Worm (Caenorhabditis elegans): ENCODE measurements around the gene T13C5.10.

T13C5.10 gene

DNA sequence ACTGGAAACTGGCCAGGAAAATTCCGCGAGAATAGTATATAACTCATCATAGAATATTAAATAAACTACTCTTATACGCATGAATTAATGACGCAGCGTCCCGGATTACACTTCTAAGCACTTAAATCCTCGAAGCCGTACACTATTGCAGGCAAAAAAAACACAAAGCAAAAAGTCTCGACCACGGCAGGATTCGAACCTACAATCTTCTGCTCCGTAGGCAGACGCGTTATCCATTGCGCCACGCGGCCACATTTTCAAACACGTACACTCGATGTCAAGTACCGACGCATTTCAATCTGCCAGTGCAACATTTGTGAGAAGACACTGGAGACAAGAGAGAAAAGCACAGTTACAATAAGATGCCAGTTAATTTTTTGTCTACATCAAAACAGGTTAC, 31.9 kb downstream of the T13C5.10 start (continued):
- TF ChIP-seq gei-17 (GFP tag; optimal IDR thresholded peaks at IDR 0.05) (peak; percentile 1), hmg-1.2 (GFP tag; IDR thresholded peaks at IDR 0.05) (peak; percentile 66), ceh-58 (GFP tag; IDR thresholded peaks at IDR 0.05) (no peak), rec-8 (tag; optimal IDR thresholded peaks at IDR 0.05) (peak; percentile 65 to 71), tbp1 (GFP tag; optimal IDR thresholded peaks at IDR 0.05) (peak; percentile 93), T07F8.4 (tag; optimal IDR thresholded peaks at IDR 0.05) (peak; percentile 26), madf-10 (tag; optimal IDR thresholded peaks at IDR 0.05) (peak; percentile 57), hsf-1 (GFP tag; IDR thresholded peaks at IDR 0.05) (no peak), ceh-27 (GFP tag; optimal IDR thresholded peaks at IDR 0.05) (peak; percentile 62), B0261.1 (tag; optimal IDR thresholded peaks at IDR 0.05) (peak; percentile 85), lin-26 (GFP tag; IDR thresholded peaks at IDR 0.05) (peak; percentile 89), ccch-3 (GFP tag; optimal IDR thresholded peaks at IDR 0.05) (no peak), nhr-80 (tag; optimal IDR thresholded peaks at IDR 0.05) (no peak), pha-4 (tag; optimal IDR thresholded peaks at IDR 0.05) (no peak), Y53F4B.3 (GFP tag; IDR thresholded peaks at IDR 0.05) (no peak), mxl-1 (tag; optimal IDR thresholded peaks at IDR 0.05) (peak; percentile 43), F55B11.4 (tag; optimal IDR thresholded peaks at IDR 0.05; ENCODE audit: borderline replicate concordance, insufficient read depth) (no peak), bed-1 (GFP tag; IDR thresholded peaks at IDR 0.05) (0 out of 2 replicates have a peak, but pooled peaks have one; percentile 64), tbx-9 (tag; optimal IDR thresholded peaks at IDR 0.05; ENCODE audit: borderline replicate concordance) (no peak), Y56A3A.18 (GFP tag; IDR thresholded peaks at IDR 0.05) (peak; percentile 68; the same call in 1 of the 2 replicates), madf-3 (GFP tag; IDR thresholded peaks at IDR 0.05) (0 out of 2 replicates have a peak, but pooled peaks have one; percentile 23), F49E8.2 (tag; optimal IDR thresholded peaks at IDR 0.05; ENCODE audit: insufficient read depth) (no peak), cebp-2 (GFP tag; IDR thresholded peaks at IDR 0.05) (no peak), sdz-38 (tag; optimal IDR thresholded peaks at IDR 0.05) (no peak), egl-18 (GFP tag; IDR thresholded peaks at IDR 0.05) (no peak), dox-1 (GFP tag; IDR thresholded peaks at IDR 0.05) (no peak; the same call in 1 of the 2 replicates), zim-3 (tag; optimal IDR thresholded peaks at IDR 0.05) (peak; percentile 66), ztf-28 (GFP tag; IDR thresholded peaks at IDR 0.05) (peak; percentile 85; the same call in 1 of the 2 replicates), ekl-4 (GFP tag; IDR thresholded peaks at IDR 0.05) (0 out of 2 replicates have a peak, but pooled peaks have one; percentile 13), F57A8.1 (GFP tag; optimal IDR thresholded peaks at IDR 0.05) (no peak), ztf-25 (GFP tag; IDR thresholded peaks at IDR 0.05) (peak; percentile 69; the same call in 1 of the 2 replicates), hlh-12 (tag; optimal IDR thresholded peaks at IDR 0.05) (no peak), Y95B8A.8 (GFP tag; IDR thresholded peaks at IDR 0.05) (no peak), nfya-1 (tag; optimal IDR thresholded peaks at IDR 0.05; ENCODE audit: borderline replicate concordance, insufficient read depth) (no peak), attf-5 (GFP tag; optimal IDR thresholded peaks at IDR 0.05) (peak; percentile 66), hrde-1 (tag; optimal IDR thresholded peaks at IDR 0.05; ENCODE audit: borderline replicate concordance) (peak; percentile 5), mes-4 (tag; optimal IDR thresholded peaks at IDR 0.05) (peak; percentile 51), nfya-2 (GFP tag; IDR thresholded peaks at IDR 0.05) (no peak), nfyb-1 (GFP tag; IDR thresholded peaks at IDR 0.05) (0 out of 2 replicates have a peak, but pooled peaks have one; percentile 57), nhr-90 (tag; optimal IDR thresholded peaks at IDR 0.05) (peak; percentile 85), D2030.7 (GFP tag; IDR thresholded peaks at IDR 0.05) (peak; percentile 35; the same call in 1 of the 2 replicates), snpc-1.1 (tag; optimal IDR thresholded peaks at IDR 0.05; ENCODE audit: insufficient read depth) (no peak), madf-8 (GFP tag; conservative IDR thresholded peaks at IDR 0.05) (no peak), snpc-3.4 (tag; optimal IDR thresholded peaks at IDR 0.05) (no peak), K12H6.12 (tag; optimal IDR thresholded peaks at IDR 0.05) (peak; percentile 13), repo-1 (tag; optimal IDR thresholded peaks at IDR 0.05) (peak; percentile 9), efl-1 (GFP tag; optimal IDR thresholded peaks at IDR 0.05) (no peak), aptf-2 (GFP tag; conservative IDR thresholded peaks at IDR 0.05) (no peak)

Data from whole organism, young adult.